Fruit fly (Drosophila melanogaster) whole organism, embryonic: ENCODE data around the gene Bug22.

ENCODE experiments used
- Aef1 ChIP-seq: fragments of 200-800 bp; sonication (Bioruptor generic); IDR thresholded peaks from 3 replicates; pipeline ENCODE4 v1.3.6; 2022; ENCODE audit warnings: missing biosample characterization, missing genetic modification characterization
- Antp ChIP-seq: fragments of 200-800 bp; sonication (Bioruptor generic); optimal IDR thresholded peaks from 3 replicates; lab custom pipeline; 2016; ENCODE audit warnings: missing biosample characterization, missing genetic modification characterization
- Bgb ChIP-seq: fragments of 200-800 bp; sonication (Bioruptor generic); IDR thresholded peaks from 2 replicates; pipeline ENCODE4 v1.3.6; 2022; ENCODE audit warnings: missing biosample characterization, missing genetic modification characterization; ENCODE audit not compliant: partially characterized antibody
- CG10321 ChIP-seq: fragments of 200-800 bp; sonication (Bioruptor generic); IDR thresholded peaks from 2 replicates; pipeline ENCODE4 v1.3.6; 2022; ENCODE audit warnings: missing biosample characterization, missing genetic modification characterization
- CG10431 ChIP-seq: fragments of 200-800 bp; sonication (Bioruptor generic); optimal IDR thresholded peaks from 3 replicates; lab custom pipeline; 2018; ENCODE audit warnings: missing biosample characterization, mild to moderate bottlenecking, missing genetic modification characterization
- CG10654 ChIP-seq: fragments of 200-800 bp; sonication (Bioruptor generic); optimal IDR thresholded peaks from 2 replicates; lab custom pipeline; 2016; ENCODE audit warnings: missing biosample characterization, missing genetic modification characterization
- CG13123 ChIP-seq: fragments of 200-800 bp; sonication (Bioruptor generic); optimal IDR thresholded peaks from 2 replicates; lab custom pipeline; 2016; ENCODE audit warnings: missing biosample characterization, missing genetic modification characterization
- CG13424 ChIP-seq: fragments of 200-800 bp; sonication (Bioruptor generic); optimal IDR thresholded peaks from 2 replicates; lab custom pipeline; 2019; ENCODE audit warnings: missing biosample characterization, mild to moderate bottlenecking, missing genetic modification characterization, moderate library complexity
- CG15269 ChIP-seq: fragments of 200-800 bp; sonication (Bioruptor generic); optimal IDR thresholded peaks from 2 replicates; lab custom pipeline; 2018; ENCODE audit warnings: missing biosample characterization, mild to moderate bottlenecking, missing genetic modification characterization, moderate library complexity
- CG15514 ChIP-seq: fragments of 200-800 bp; sonication (Bioruptor generic); optimal IDR thresholded peaks from 3 replicates; lab custom pipeline; 2017; ENCODE audit warnings: missing biosample characterization, missing genetic modification characterization, mild to moderate bottlenecking, moderate library complexity, missing genetic modification reagents
- CG15601 ChIP-seq: fragments of 200-800 bp; sonication (Bioruptor generic); optimal IDR thresholded peaks from 3 replicates; lab custom pipeline; 2019; ENCODE audit warnings: missing biosample characterization, mild to moderate bottlenecking, missing genetic modification characterization, moderate library complexity
- CG17361 ChIP-seq: fragments of 200-800 bp; sonication (Bioruptor generic); IDR thresholded peaks from 3 replicates; pipeline ENCODE4 v1.3.6; 2022; ENCODE audit warnings: missing biosample characterization, missing genetic modification characterization
- CG2678 ChIP-seq: fragments of 200-800 bp; sonication (Bioruptor generic); optimal IDR thresholded peaks from 3 replicates; lab custom pipeline; 2019; ENCODE audit warnings: missing biosample characterization, mild to moderate bottlenecking, missing genetic modification characterization, moderate library complexity
- CG30403 ChIP-seq: fragments of 200-800 bp; sonication (Bioruptor generic); optimal IDR thresholded peaks from 3 replicates; lab custom pipeline; 2016; ENCODE audit warnings: missing biosample characterization, missing genetic modification characterization
- CG34224 ChIP-seq: fragments of 200-800 bp; sonication (Bioruptor generic); IDR thresholded peaks from 3 replicates; pipeline ENCODE4 v1.3.6; 2022; ENCODE audit warnings: missing biosample characterization, missing genetic modification characterization; ENCODE audit not compliant: partially characterized antibody
- CG34376 ChIP-seq: fragments of 200-800 bp; sonication (Bioruptor generic); optimal IDR thresholded peaks from 2 replicates; lab custom pipeline; 2018; ENCODE audit warnings: missing biosample characterization, mild to moderate bottlenecking, missing genetic modification characterization
- CG3726 ChIP-seq: fragments of 200-800 bp; sonication (Bioruptor generic); IDR thresholded peaks from 3 replicates; pipeline ENCODE4, ENCODE4 v1.3.6; 2022; ENCODE audit warnings: missing biosample characterization, missing genetic modification characterization
- CG3995 ChIP-seq: fragments of 200-800 bp; sonication (Bioruptor generic); optimal IDR thresholded peaks from 3 replicates; lab custom pipeline; 2016; ENCODE audit warnings: missing biosample characterization, missing genetic modification characterization
- CG4617 ChIP-seq: fragments of 200-800 bp; sonication (Bioruptor generic); optimal IDR thresholded peaks from 3 replicates; lab custom pipeline; 2016; ENCODE audit warnings: missing biosample characterization, missing genetic modification characterization, borderline replicate concordance
- CG6765 ChIP-seq: fragments of 200-800 bp; sonication (Bioruptor generic); optimal IDR thresholded peaks from 3 replicates; lab custom pipeline; 2017; ENCODE audit warnings: missing biosample characterization, mild to moderate bottlenecking, missing genetic modification characterization
- CG6791 ChIP-seq: fragments of 200-800 bp; sonication (Bioruptor generic); IDR thresholded peaks from 3 replicates; pipeline ENCODE4 v1.3.6; 2022; ENCODE audit warnings: missing biosample characterization, missing genetic modification characterization; ENCODE audit not compliant: partially characterized antibody
- CG7271 ChIP-seq: fragments of 200-800 bp; sonication (Bioruptor generic); optimal IDR thresholded peaks from 2 replicates; lab custom pipeline; 2018; ENCODE audit warnings: missing biosample characterization, mild to moderate bottlenecking, missing genetic modification characterization, moderate library complexity
- CG7839 ChIP-seq: fragments of 200-800 bp; sonication (Bioruptor generic); optimal IDR thresholded peaks from 3 replicates; lab custom pipeline; 2018; ENCODE audit warnings: missing biosample characterization, mild to moderate bottlenecking, missing genetic modification characterization, moderate library complexity
- CG8388 ChIP-seq: fragments of 200-800 bp; sonication (Bioruptor generic); optimal IDR thresholded peaks from 2 replicates; lab custom pipeline; 2019; ENCODE audit warnings: missing biosample characterization, mild to moderate bottlenecking, missing genetic modification characterization, moderate library complexity
- Dek ChIP-seq: fragments of 200-800 bp; sonication (Bioruptor generic); optimal IDR thresholded peaks from 3 replicates; lab custom pipeline; 2019; ENCODE audit warnings: missing biosample characterization, mild to moderate bottlenecking, missing genetic modification characterization, moderate library complexity
- Dll ChIP-seq: fragments of 200-800 bp; sonication (Bioruptor generic); IDR thresholded peaks from 4 replicates; pipeline ENCODE4 v1.3.6; 2022; ENCODE audit warnings: missing biosample characterization, missing genetic modification characterization; ENCODE audit not compliant: partially characterized antibody
- HmgZ ChIP-seq: fragments of 200-800 bp; sonication (Bioruptor generic); optimal IDR thresholded peaks from 2 replicates; lab custom pipeline; 2018; ENCODE audit warnings: missing biosample characterization, mild to moderate bottlenecking, missing genetic modification characterization
- Opbp ChIP-seq: fragments of 200-800 bp; sonication (Bioruptor generic); IDR thresholded peaks from 3 replicates; pipeline ENCODE4 v1.3.6; 2022; ENCODE audit warnings: missing biosample characterization, missing genetic modification characterization; ENCODE audit not compliant: partially characterized antibody
- PHDP ChIP-seq: fragments of 200-800 bp; sonication (Bioruptor generic); optimal IDR thresholded peaks from 3 replicates; lab custom pipeline; 2018; ENCODE audit warnings: missing biosample characterization, mild to moderate bottlenecking, missing genetic modification characterization, moderate library complexity
- Sox100B ChIP-seq: fragments of 200-800 bp; sonication (Bioruptor generic); optimal IDR thresholded peaks from 3 replicates; lab custom pipeline; 2018; ENCODE audit warnings: missing biosample characterization, mild to moderate bottlenecking, missing genetic modification characterization
- bsh ChIP-seq, 2 experiments: fragments of 200-800 bp; sonication (Bioruptor generic); optimal IDR thresholded peaks; 2 replicates each; lab custom pipeline; 2017 to 2018; ENCODE audit warnings: mild to moderate bottlenecking in 2 of 2, missing biosample characterization in 2 of 2, missing genetic modification characterization in 2 of 2, moderate library complexity in 1 of 2
- caup ChIP-seq: fragments of 200-800 bp; sonication (Bioruptor generic); optimal IDR thresholded peaks from 3 replicates; lab custom pipeline; 2017; ENCODE audit warnings: missing biosample characterization, mild to moderate bottlenecking, missing genetic modification characterization, moderate library complexity; ENCODE audit not compliant: severe bottlenecking
- dati ChIP-seq: fragments of 200-800 bp; sonication (Bioruptor generic); IDR thresholded peaks from 2 replicates; pipeline ENCODE4 v1.3.6; 2022; ENCODE audit warnings: missing biosample characterization, missing genetic modification characterization
- gce ChIP-seq: fragments of 200-800 bp; sonication (Bioruptor generic); IDR thresholded peaks from 3 replicates; pipeline ENCODE4 v1.3.6; 2022; ENCODE audit warnings: missing biosample characterization, missing genetic modification characterization
- gro ChIP-seq: fragments of 200-800 bp; sonication (Bioruptor generic); optimal IDR thresholded peaks from 2 replicates; lab custom pipeline; 2016; ENCODE audit warnings: missing biosample characterization, missing genetic modification characterization
- kay ChIP-seq: fragments of 200-800 bp; sonication (Bioruptor generic); optimal IDR thresholded peaks from 2 replicates; lab custom pipeline; 2016; ENCODE audit warnings: missing biosample characterization, missing genetic modification characterization
- lbe ChIP-seq: fragments of 200-800 bp; sonication (Bioruptor generic); optimal IDR thresholded peaks from 2 replicates; lab custom pipeline; 2016; ENCODE audit warnings: missing biosample characterization, mild to moderate bottlenecking, missing genetic modification characterization
- nerfin-1 ChIP-seq: fragments of 200-800 bp; sonication (Bioruptor generic); optimal IDR thresholded peaks from 3 replicates; lab custom pipeline; 2019; ENCODE audit warnings: missing biosample characterization, mild to moderate bottlenecking, missing genetic modification characterization, moderate library complexity
- pfk ChIP-seq: fragments of 200-800 bp; sonication (Bioruptor generic); optimal IDR thresholded peaks from 2 replicates; lab custom pipeline; 2018; ENCODE audit warnings: missing biosample characterization, mild to moderate bottlenecking, missing genetic modification characterization, moderate library complexity
- pnt ChIP-seq: fragments of 200-800 bp; sonication (Bioruptor generic); optimal IDR thresholded peaks from 3 replicates; lab custom pipeline; 2016; ENCODE audit warnings: missing biosample characterization, missing genetic modification characterization
- pzg ChIP-seq: fragments of 200-800 bp; sonication (Bioruptor generic); optimal IDR thresholded peaks from 3 replicates; lab custom pipeline; 2018; ENCODE audit warnings: missing biosample characterization, mild to moderate bottlenecking, missing genetic modification characterization, moderate library complexity
- so ChIP-seq: fragments of 200-800 bp; sonication (Bioruptor generic); IDR thresholded peaks from 3 replicates; pipeline ENCODE4 v1.3.6; 2022; ENCODE audit warnings: missing biosample characterization, missing genetic modification characterization
- sob ChIP-seq: fragments of 200-800 bp; sonication (Bioruptor generic); IDR thresholded peaks from 2 replicates; pipeline ENCODE4 v1.3.6; 2022; ENCODE audit warnings: missing biosample characterization, missing genetic modification characterization
- stwl ChIP-seq: fragments of 200-800 bp; sonication (Bioruptor generic); optimal IDR thresholded peaks from 3 replicates; lab custom pipeline; 2018; ENCODE audit warnings: missing biosample characterization, mild to moderate bottlenecking, missing genetic modification characterization, moderate library complexity
- tap ChIP-seq: fragments of 200-800 bp; optimal IDR thresholded peaks from 3 replicates; lab custom pipeline; 2019; ENCODE audit warnings: missing biosample characterization, mild to moderate bottlenecking, missing genetic modification characterization, moderate library complexity
- wek ChIP-seq: fragments of 200-800 bp; sonication (Bioruptor generic); optimal IDR thresholded peaks from 3 replicates; lab custom pipeline; 2018; ENCODE audit warnings: missing biosample characterization, mild to moderate bottlenecking, missing genetic modification characterization, moderate library complexity
- zen2 ChIP-seq: fragments of 200-800 bp; sonication (Bioruptor generic); IDR thresholded peaks from 3 replicates; pipeline ENCODE4 v1.3.6; 2022; ENCODE audit warnings: missing biosample characterization, missing genetic modification characterization; ENCODE audit not compliant: partially characterized antibody
- zfh1 ChIP-seq: fragments of 200-800 bp; sonication (Bioruptor generic); IDR thresholded peaks from 3 replicates; pipeline ENCODE4 v1.3.6; 2022; ENCODE audit warnings: missing biosample characterization, missing genetic modification characterization

Bug22 gene

DNA sequence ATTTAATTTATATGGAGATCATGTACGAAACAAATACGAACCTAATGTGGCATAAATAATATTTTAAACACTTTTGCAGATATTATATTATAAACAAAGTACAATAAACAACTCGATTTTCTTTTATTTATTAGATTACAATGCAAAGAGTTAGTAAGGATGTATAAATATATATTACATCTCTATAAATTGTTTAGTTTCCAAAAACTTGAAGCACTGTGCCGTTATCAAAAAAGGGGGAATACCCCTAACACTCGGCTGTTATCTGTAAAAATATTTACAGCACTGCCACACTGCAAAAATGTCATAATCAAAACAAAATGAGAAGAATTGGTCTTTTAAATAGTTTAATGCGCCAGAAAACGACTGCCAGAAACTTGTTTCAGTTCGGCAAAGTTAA, 2.2 kb downstream of the Bug22 start, which contains the start of gene CG5188 (continued):
- TF ChIP-seq pfk (GFP tag; lab: Kevin White, UChicago) (no peak), CG7839 (tag; lab: Kevin White, UChicago) (peak; percentile 63), CG8388 (peak; percentile 99), CG10654 (GFP tag; lab: Kevin White, UChicago) (peak; percentile 26), CG7271 (tag; lab: Kevin White, UChicago) (peak; percentile 20), Antp (GFP tag; lab: Kevin White, UChicago) (no peak), CG15601 (tag; lab: Kevin White, UChicago) (peak; percentile 31), wek (GFP tag; lab: Kevin White, UChicago) (peak; percentile 98), HmgZ (tag; lab: Kevin White, UChicago) (peak; percentile 40), stwl (tag; lab: Kevin White, UChicago) (peak; percentile 90), gro (GFP tag; lab: Kevin White, UChicago) (no peak), Dll (peak; percentile 35; the same call in 1 of the 4 replicates), zfh1 (peak; percentile 37; the same call in 1 of the 3 replicates), Sox100B (peak; percentile 53), Aef1 (GFP tag; lab: Robert Waterston, UW) (peak; percentile 45; the same call in 1 of the 3 replicates), zen2 (GFP tag; lab: Robert Waterston, UW) (peak; percentile 11; the same call in 2 of the 3 replicates), CG34376 (peak; percentile 42), CG30403 (GFP tag; lab: Kevin White, UChicago) (peak; percentile 50), CG17361 (GFP tag; lab: Robert Waterston, UW) (peak; percentile 69; the same call in 2 of the 3 replicates), pzg (GFP tag; lab: Kevin White, UChicago) (peak; percentile 40), CG6791 (GFP tag; lab: Robert Waterston, UW) (0 out of 3 replicates have a peak, but pooled peaks have one; percentile 45), CG10321 (no peak), CG10431 (GFP tag; lab: Kevin White, UChicago) (peak; percentile 2), PHDP (tag; lab: Kevin White, UChicago) (peak; percentile 63), Opbp (GFP tag; lab: Robert Waterston, UW) (no peak), Bgb (peak; percentile 16; the same call in 1 of the 2 replicates), CG6765 (GFP tag; lab: Kevin White, UChicago) (no peak), pnt (GFP tag; lab: Kevin White, UChicago) (peak; percentile 17), CG3995 (peak; percentile 6), dati (GFP tag; lab: Robert Waterston, UW) (no peak), CG15269 (tag; lab: Kevin White, UChicago) (peak; percentile 69), caup (GFP tag; lab: Kevin White, UChicago) (peak; percentile 47), bsh (GFP tag; optimal IDR thresholded peaks at IDR 0.05; lab: Kevin White, UChicago) (peak in 1 of 2 experiments; percentile 48), CG4617 (GFP tag; lab: Kevin White, UChicago) (peak; percentile 19), CG15514 (GFP tag; lab: Kevin White, UChicago) (peak; percentile 44), gce (0 out of 3 replicates have a peak, but pooled peaks have one; percentile 48), sob (peak; percentile 31; the same call in 1 of the 2 replicates), CG34224 (GFP tag; lab: Robert Waterston, UW) (0 out of 3 replicates have a peak, but pooled peaks have one; percentile 39), so (GFP tag; lab: Robert Waterston, UW) (peak; percentile 26; the same call in 1 of the 3 replicates), nerfin-1 (tag; lab: Kevin White, UChicago) (peak; percentile 48), CG2678 (tag; lab: Kevin White, UChicago) (peak; percentile 67), Dek (tag; lab: Kevin White, UChicago) (peak; percentile 54), tap (tag; lab: Kevin White, UChicago) (no peak), CG3726 (GFP tag; lab: Robert Waterston, UW) (0 out of 3 replicates have a peak, but pooled peaks have one; percentile 35), CG13123 (GFP tag; lab: Kevin White, UChicago) (peak; percentile 3), lbe (GFP tag; lab: Kevin White, UChicago) (peak; percentile 14), kay (GFP tag; lab: Kevin White, UChicago) (no peak), CG13424 (tag; lab: Kevin White, UChicago) (peak; percentile 64)
